Worm (Caenorhabditis elegans) whole organism, L4 larva: ENCODE data around the gene chil-23.
A peak's percentile ranks its signal among the peaks of the same experiment; 100 is the strongest.

ENCODE experiments used
- F37D6.2 ChIP-seq: sonication (generic microtip); optimal IDR thresholded peaks from 2 replicates; lab custom pipeline; 2016; ENCODE audit warnings: mild to moderate bottlenecking, missing genetic modification characterization, missing compliant biosample characterization
- ceh-28 ChIP-seq: fragments of 150-350 bp; optimal IDR thresholded peaks from 2 replicates; lab custom pipeline; 2014; ENCODE audit warnings: missing biosample characterization, missing genetic modification reagents, missing genetic modification characterization
- egl-27 ChIP-seq: sonication (generic microtip); optimal IDR thresholded peaks from 3 replicates; lab custom pipeline; 2017; ENCODE audit warnings: missing biosample characterization, missing genetic modification reagents, missing genetic modification characterization
- fkh-10 ChIP-seq: fragments of 150-350 bp; optimal IDR thresholded peaks from 2 replicates; lab custom pipeline; 2014; ENCODE audit warnings: missing biosample characterization, missing genetic modification reagents, missing genetic modification characterization
- fos-1 ChIP-seq: fragments of 150-350 bp; optimal IDR thresholded peaks from 2 replicates; lab custom pipeline; 2014; ENCODE audit warnings: missing biosample characterization, missing genetic modification characterization
- lin-15B ChIP-seq: fragments of 150-350 bp; sonication (generic microtip); optimal IDR thresholded peaks from 3 replicates; lab custom pipeline; 2014; ENCODE audit warnings: missing biosample characterization, missing genetic modification characterization
- madf-5 ChIP-seq, 2 experiments: fragments of 200-800 bp; sonication (Bioruptor generic); IDR thresholded peaks; 2 replicates each; pipeline ENCODE4 v1.3.6; 2022; ENCODE audit warnings: missing compliant biosample characterization in 2 of 2, missing genetic modification characterization in 2 of 2
- nhr-11 ChIP-seq: fragments of 150-350 bp; optimal IDR thresholded peaks from 2 replicates; lab custom pipeline; 2014; ENCODE audit warnings: missing biosample characterization, missing genetic modification characterization
- skn-1 ChIP-seq: fragments of 150-350 bp; optimal IDR thresholded peaks from 2 replicates; lab custom pipeline; 2014; ENCODE audit warnings: missing biosample characterization, missing genetic modification characterization
- unc-130 ChIP-seq: sonication (generic microtip); optimal IDR thresholded peaks from 2 replicates; lab custom pipeline; 2016; ENCODE audit warnings: missing genetic modification reagents, missing genetic modification characterization, missing compliant biosample characterization
- unc-62 ChIP-seq, 3 experiments: fragments of 150-350 bp in 1 of 3; sonication (generic microtip); optimal IDR thresholded peaks in 2 of 3; peaks in 1 of 3; 1 replicate in 1 of 3; 2 replicates in 2 of 3; lab custom pipeline; 2014 to 2017; ENCODE audit warnings: missing biosample characterization in 3 of 3, missing genetic modification characterization in 3 of 3, missing genetic modification reagents in 3 of 3, missing genotype in 1 of 3
- ztf-11 ChIP-seq: fragments of 150-350 bp; optimal IDR thresholded peaks from 2 replicates; lab custom pipeline; 2014; ENCODE audit warnings: missing biosample characterization, missing genetic modification characterization

DNA sequence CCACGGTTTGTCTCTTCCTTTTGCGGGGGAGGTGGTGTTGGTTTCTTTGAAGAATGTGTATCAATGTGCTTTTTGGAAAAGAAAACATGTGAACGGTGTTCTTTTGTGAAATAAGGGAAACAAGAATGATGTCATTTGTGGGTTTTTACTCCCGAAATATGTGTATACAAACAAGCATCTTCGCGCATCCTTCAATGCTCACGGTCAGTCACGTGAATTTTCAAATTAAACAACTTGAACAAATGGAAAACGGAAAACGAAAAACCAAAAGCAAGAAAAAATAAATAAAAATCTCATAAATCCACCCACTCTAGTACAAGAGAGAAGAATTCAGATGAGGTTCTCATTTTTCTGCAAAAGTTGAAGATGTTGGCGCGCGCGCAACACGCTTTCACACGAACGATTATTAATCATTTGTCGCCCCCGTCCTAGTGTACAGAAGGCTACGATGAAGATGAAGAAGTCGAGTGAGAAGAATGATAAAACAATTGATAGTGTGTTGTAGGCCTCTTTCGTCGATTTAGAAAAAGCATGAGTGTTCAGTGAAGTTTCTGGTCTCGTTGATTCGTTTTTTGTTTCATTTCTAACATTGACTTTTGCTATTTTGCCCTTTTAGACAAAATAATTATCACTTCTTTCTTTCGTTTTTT, 16.8 kb upstream of the chil-23 start:
- no peak for TF ChIP-seq unc-130 (GFP tag; lab: Kevin White, UChicago)
- no peak for TF ChIP-seq skn-1 (tag; lab: Kevin White, UChicago)
- TF ChIP-seq nhr-11 (tag; lab: Kevin White, UChicago) = no peak
- TF ChIP-seq egl-27 (tag; lab: Kevin White, UChicago) = no peak
- TF ChIP-seq ztf-11 (tag; lab: Kevin White, UChicago) = no peak
- TF ChIP-seq fkh-10 = no peak
- TF ChIP-seq fos-1 (tag; lab: Kevin White, UChicago) = no peak
- TF ChIP-seq madf-5 (GFP tag; IDR thresholded peaks at IDR 0.05; lab: Robert Waterston, UW) = no peak
- no peak for TF ChIP-seq ceh-28 (tag; lab: Kevin White, UChicago)
- TF ChIP-seq unc-62 (GFP tag; optimal IDR thresholded peaks at IDR 0.05 in 1 of 2; lab: Kevin White, UChicago) = peak in 1 of 2 experiments; percentile 9
- no peak for TF ChIP-seq unc-62 (tag; optimal IDR thresholded peaks at IDR 0.05; lab: Kevin White, UChicago)
- TF ChIP-seq F37D6.2 = no peak
- TF ChIP-seq lin-15B = no peak
